Worm (Caenorhabditis elegans): ENCODE measurements around the gene cyp-34A9.

DNA sequence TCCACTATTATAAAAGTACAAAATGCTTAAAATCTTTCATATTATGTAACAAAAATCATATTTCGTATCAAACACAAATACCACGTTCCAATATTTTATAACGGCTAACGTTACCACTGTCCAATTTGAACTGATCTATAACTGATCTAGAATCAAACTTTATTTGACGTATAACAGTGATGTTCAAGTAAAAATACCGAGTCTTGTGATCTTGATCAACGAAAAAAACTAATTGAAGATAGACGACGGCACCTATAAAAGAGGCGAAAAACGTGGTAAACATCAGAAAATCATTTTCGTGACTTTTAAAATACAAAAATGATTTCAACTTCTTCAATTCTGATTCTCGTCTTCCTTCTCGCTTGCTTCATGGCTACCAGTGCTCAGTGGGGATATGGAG lies 17.3 kb upstream of the cyp-34A9 start, which contains the start of gene nlp-28:
- TF ChIP-seq egl-27 (tag; optimal IDR thresholded peaks at IDR 0.05) = no peak
- TF ChIP-seq mdl-1 (tag; optimal IDR thresholded peaks at IDR 0.05) = no peak
- TF ChIP-seq nhr-237 (tag; optimal IDR thresholded peaks at IDR 0.05) = no peak
- no peak for TF ChIP-seq ama-1 (optimal IDR thresholded peaks at IDR 0.05)
- no peak for TF ChIP-seq ztf-11 (tag; optimal IDR thresholded peaks at IDR 0.05)
- no peak for TF ChIP-seq nhr-11 (tag; optimal IDR thresholded peaks at IDR 0.05)

All from whole organism, L2 larva.